Worm (Caenorhabditis elegans) whole organism, L4 larva: ENCODE results near the gene C06G1.1.

Experiments
- aha-1 ChIP-seq: fragments of 150-350 bp; peaks from one replicate; lab custom pipeline; 2014; ENCODE audit warnings: missing biosample characterization, missing genetic modification characterization
- aly-2 ChIP-seq: sonication (generic microtip); optimal IDR thresholded peaks from 2 replicates; lab custom pipeline; 2018; ENCODE audit warnings: missing biosample characterization, missing genetic modification characterization
- ceh-82 ChIP-seq: sonication (generic microtip); optimal IDR thresholded peaks from 2 replicates; lab custom pipeline; 2017; ENCODE audit warnings: missing biosample characterization, missing genetic modification characterization
- egl-27 ChIP-seq: sonication (generic microtip); optimal IDR thresholded peaks from 3 replicates; lab custom pipeline; 2017; ENCODE audit warnings: missing biosample characterization, missing genetic modification reagents, missing genetic modification characterization
- nhr-48 ChIP-seq: sonication (generic microtip); optimal IDR thresholded peaks from 2 replicates; lab custom pipeline; 2016; ENCODE audit warnings: mild to moderate bottlenecking, missing genetic modification characterization, missing compliant biosample characterization
- nhr-76 ChIP-seq: fragments of 150-350 bp; optimal IDR thresholded peaks from 2 replicates; lab custom pipeline; 2014; ENCODE audit warnings: missing biosample characterization, missing genetic modification characterization
- nhr-77 ChIP-seq: fragments of 150-350 bp; optimal IDR thresholded peaks from 2 replicates; lab custom pipeline; 2014; ENCODE audit warnings: missing biosample characterization, missing genetic modification characterization
- pha-4 ChIP-seq, 2 experiments: fragments of 150-350 bp in 1 of 2; fragments of 200-800 bp in 1 of 2; sonication (Bioruptor generic) in 1 of 2; IDR thresholded peaks in 1 of 2; optimal IDR thresholded peaks in 1 of 2; 2 replicates each; pipeline versions ENCODE4 v1.3.6 to Lab custom; 2014 to 2022; ENCODE audit warnings: missing genetic modification characterization in 2 of 2, missing genetic modification reagents in 2 of 2, missing biosample characterization in 1 of 2, missing compliant biosample characterization in 1 of 2
- skn-1 ChIP-seq: fragments of 150-350 bp; optimal IDR thresholded peaks from 2 replicates; lab custom pipeline; 2014; ENCODE audit warnings: missing biosample characterization, missing genetic modification characterization
- unc-62 ChIP-seq, 3 experiments: fragments of 150-350 bp in 1 of 3; sonication (generic microtip); optimal IDR thresholded peaks in 2 of 3; peaks in 1 of 3; 1 replicate in 1 of 3; 2 replicates in 2 of 3; lab custom pipeline; 2014 to 2017; ENCODE audit warnings: missing biosample characterization in 3 of 3, missing genetic modification characterization in 3 of 3, missing genetic modification reagents in 3 of 3, missing genotype in 1 of 3
- vab-7 ChIP-seq: fragments of 200-800 bp; sonication (Bioruptor generic); IDR thresholded peaks from 2 replicates; pipeline ENCODE4 v1.3.6; 2022; ENCODE audit warnings: missing genetic modification reagents, missing genetic modification characterization, missing compliant biosample characterization
- zag-1 ChIP-seq: fragments of 150-350 bp; optimal IDR thresholded peaks from 2 replicates; lab custom pipeline; 2014; ENCODE audit warnings: missing biosample characterization, missing genetic modification characterization

DNA sequence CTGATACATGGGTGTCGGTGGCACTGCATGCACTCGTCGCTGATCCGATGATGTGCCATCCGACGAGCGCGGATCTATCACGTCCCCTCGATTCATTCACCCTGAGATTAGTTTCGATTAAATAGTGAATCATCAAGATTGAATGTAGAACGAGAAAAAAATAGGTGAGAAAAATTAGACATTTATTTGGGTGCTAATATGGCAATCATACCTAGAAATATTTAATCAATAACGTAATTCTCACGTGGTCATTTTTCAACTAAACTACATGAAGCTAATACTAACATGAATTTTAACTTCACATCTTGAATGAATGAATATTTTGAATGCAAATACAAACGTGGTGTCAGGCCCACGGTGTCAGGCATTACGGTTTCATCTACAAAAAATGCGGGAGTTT lies 23.7 kb upstream of the C06G1.1 start, which contains the start of gene F59C12.3:
- no peak for TF ChIP-seq aly-2
- TF ChIP-seq ceh-82 (tag; lab: Kevin White, UChicago): no peak
- TF ChIP-seq aha-1: no peak
- no peak for TF ChIP-seq zag-1
- TF ChIP-seq skn-1: no peak
- no peak for TF ChIP-seq pha-4 (GFP tag; IDR thresholded peaks at IDR 0.05; lab: Robert Waterston, UW)
- no peak for TF ChIP-seq pha-4 (tag; optimal IDR thresholded peaks at IDR 0.05; lab: Kevin White, UChicago)
- TF ChIP-seq unc-62 (GFP tag; optimal IDR thresholded peaks at IDR 0.05 in 1 of 2; lab: Kevin White, UChicago): no peak
- TF ChIP-seq unc-62 (tag; optimal IDR thresholded peaks at IDR 0.05; lab: Kevin White, UChicago): no peak
- no peak for TF ChIP-seq nhr-76
- no peak for TF ChIP-seq nhr-48 (tag; lab: Kevin White, UChicago)
- TF ChIP-seq nhr-77 (tag; lab: Kevin White, UChicago): no peak
- no peak for TF ChIP-seq vab-7 (GFP tag; lab: Robert Waterston, UW)
- no peak for TF ChIP-seq egl-27 (tag; lab: Kevin White, UChicago)
